Worm (Caenorhabditis elegans) whole organism, L2 larva: ENCODE data around the gene klp-17.

Source experiments
- F13H6.1 ChIP-seq: sonication (generic microtip); optimal IDR thresholded peaks from 2 replicates; lab custom pipeline; 2016; ENCODE audit warnings: missing genetic modification characterization, missing compliant biosample characterization
- aly-2 ChIP-seq: fragments of 150-350 bp; optimal IDR thresholded peaks from 2 replicates; lab custom pipeline; 2014; ENCODE audit warnings: missing biosample characterization, missing genetic modification characterization
- blmp-1 ChIP-seq: sonication (generic microtip); optimal IDR thresholded peaks from 2 replicates; lab custom pipeline; 2017; ENCODE audit warnings: missing genetic modification characterization, mild to moderate bottlenecking, missing compliant biosample characterization, antibody characterized with exemption, moderate library complexity; ENCODE audit not compliant: insufficient read depth
- egl-27 ChIP-seq: sonication (generic microtip); optimal IDR thresholded peaks from 3 replicates; lab custom pipeline; 2017; ENCODE audit warnings: missing biosample characterization, missing genetic modification reagents, missing genetic modification characterization
- lsy-2 ChIP-seq, 2 experiments: fragments of 150-350 bp in 1 of 2; sonication (generic microtip) in 1 of 2; optimal IDR thresholded peaks; 2 replicates each; lab custom pipeline; 2014 to 2017; ENCODE audit warnings: missing biosample characterization in 2 of 2, missing genetic modification characterization in 2 of 2

ce11 chrII:11469574-11470108, 2.2 kb upstream of the klp-17 start, which contains the start of gene cisd-1:
- no peak for TF ChIP-seq aly-2
- TF ChIP-seq blmp-1 (tag; lab: Kevin White, UChicago), result no peak
- TF ChIP-seq lsy-2 (tag; optimal IDR thresholded peaks at IDR 0.05; lab: Kevin White, UChicago), result peak in 1 of 2 experiments; percentile 14
- TF ChIP-seq egl-27 (tag; lab: Kevin White, UChicago), result no peak
- no peak for TF ChIP-seq F13H6.1 (tag; lab: Kevin White, UChicago)
